Fruit fly (Drosophila melanogaster) S2 (cell line): ENCODE results near the gene pyd.

Experiments
- CG8478 ChIP-seq: fragments of >200 bp; optimal IDR thresholded peaks from 2 replicates; lab custom pipeline; 2018
- CTCF ChIP-seq, 2 experiments: fragments of >200 bp; optimal IDR thresholded peaks; 2 replicates each; lab custom pipeline; 2018

DNA sequence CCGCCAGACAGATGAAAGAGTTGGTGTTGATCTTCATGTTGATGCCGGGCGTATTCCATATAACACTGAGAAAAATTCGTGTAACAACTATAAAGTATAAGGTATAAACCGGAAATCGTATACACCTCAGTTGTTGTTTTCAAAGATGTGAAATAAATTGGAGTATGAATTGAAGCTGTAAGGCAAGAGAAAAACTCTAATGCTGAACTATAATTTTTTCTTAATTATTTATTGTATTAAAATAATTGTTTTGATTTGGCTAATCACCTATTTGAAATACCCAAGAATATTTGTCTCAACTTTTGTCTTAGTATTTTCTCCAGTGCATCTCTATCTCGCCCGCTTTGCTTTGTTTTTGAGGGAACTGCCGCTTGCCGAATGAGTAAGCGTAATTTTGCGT, 28.6 kb upstream of the pyd start:
- TF ChIP-seq CG8478 (lab: Kevin White, UChicago), result no peak
- TF ChIP-seq CTCF (optimal IDR thresholded peaks at IDR 0.05; lab: Kevin White, UChicago), result no peak
